Worm (Caenorhabditis elegans): ENCODE results near the gene set-2.

- TF ChIP-seq hmg-4 (GFP tag; optimal IDR thresholded peaks at IDR 0.05) (no peak), tbx-37 (GFP tag; conservative IDR thresholded peaks at IDR 0.05) (no peak), ceh-36 (tag; optimal IDR thresholded peaks at IDR 0.05) (no peak), ama-1 (optimal IDR thresholded peaks at IDR 0.05) (no peak), F13C5.2 (tag; optimal IDR thresholded peaks at IDR 0.05) (no peak), ceh-13 (GFP tag; optimal IDR thresholded peaks at IDR 0.05) (no peak), tra-4 (tag; optimal IDR thresholded peaks at IDR 0.05) (no peak), B0310.2 (tag; optimal IDR thresholded peaks at IDR 0.05) (no peak), scrt-1 (GFP tag; IDR thresholded peaks at IDR 0.05) (no peak), hnd-1 (tag; optimal IDR thresholded peaks at IDR 0.05) (no peak)
Observed at ce11 chrIII:4965271-4965670, 35.3 kb upstream of the set-2 start, which contains the start of gene nca-2.
